Fruit fly (Drosophila melanogaster) whole organism: ENCODE measurements around the gene CalpB.

Experiments used
- CG8478 ChIP-seq: fragments of >200 bp; optimal IDR thresholded peaks from 2 replicates; lab custom pipeline; 2018; ENCODE audit warnings: inconsistent platforms
- Dll ChIP-seq: fragments of >200 bp; optimal IDR thresholded peaks from 2 replicates; lab custom pipeline; 2017
- EcR ChIP-seq, 2 experiments: fragments of >200 bp; optimal IDR thresholded peaks; 2 replicates each; lab custom pipeline; 2017; ENCODE audit warnings: missing biosample characterization in 2 of 2, missing genetic modification characterization in 2 of 2, missing genetic modification reagents in 2 of 2
- pan ChIP-seq: fragments of >200 bp; optimal IDR thresholded peaks from 2 replicates; lab custom pipeline; 2017
- psq ChIP-seq: fragments of >200 bp; optimal IDR thresholded peaks from 2 replicates; lab custom pipeline; 2017

dm6 chr3L:9847420-9847977, 41.1 kb upstream of the CalpB start:
- TF ChIP-seq pan (lab: Kevin White, UChicago) (no peak), Dll (lab: Kevin White, UChicago) (no peak), CG8478 (lab: Kevin White, UChicago) (no peak), EcR (GFP tag; optimal IDR thresholded peaks at IDR 0.05; lab: Kevin White, UChicago) (no peak), psq (no peak)
